Fruit fly (Drosophila melanogaster) whole organism, pupa: Measurements from ENCODE around the gene Rbm13.
A peak's percentile ranks its signal among the peaks of the same experiment; 100 is the strongest.

Experiments used
- CG10348 ChIP-seq: fragments of 200-800 bp; sonication (Bioruptor generic); IDR thresholded peaks from 2 replicates; pipeline ENCODE4 v1.3.6; 2022; ENCODE audit warnings: missing biosample characterization, missing genetic modification characterization
- CG12605 ChIP-seq: fragments of 200-800 bp; sonication (Bioruptor generic); IDR thresholded peaks from 2 replicates; pipeline ENCODE4 v1.3.6; 2022; ENCODE audit warnings: missing biosample characterization, missing genetic modification characterization
- CG13204 ChIP-seq: fragments of 200-800 bp; sonication (Bioruptor generic); optimal IDR thresholded peaks from 2 replicates; lab custom pipeline; 2018; ENCODE audit warnings: missing biosample characterization, mild to moderate bottlenecking, missing genetic modification characterization, moderate library complexity
- CG14655 ChIP-seq: fragments of 200-800 bp; sonication (Bioruptor generic); optimal IDR thresholded peaks from 3 replicates; lab custom pipeline; 2017; ENCODE audit warnings: mild to moderate bottlenecking, missing biosample characterization, missing genetic modification reagents, missing genetic modification characterization
- CG15710 ChIP-seq: fragments of 200-800 bp; sonication (Bioruptor generic); optimal IDR thresholded peaks from 2 replicates; lab custom pipeline; 2018; ENCODE audit warnings: missing biosample characterization, mild to moderate bottlenecking, missing genetic modification characterization, moderate library complexity
- CG17806 ChIP-seq: fragments of 200-800 bp; sonication (Bioruptor generic); optimal IDR thresholded peaks from 2 replicates; lab custom pipeline; 2018; ENCODE audit warnings: missing biosample characterization, mild to moderate bottlenecking, missing genetic modification characterization, moderate library complexity
- CG32121 ChIP-seq: fragments of 200-800 bp; sonication (Bioruptor generic); IDR thresholded peaks from 2 replicates; pipeline ENCODE4 v1.3.6; 2022; ENCODE audit warnings: missing biosample characterization, missing genetic modification characterization
- CG34367 ChIP-seq: fragments of 200-800 bp; sonication (Bioruptor generic); optimal IDR thresholded peaks from 2 replicates; lab custom pipeline; 2018; ENCODE audit warnings: missing biosample characterization, mild to moderate bottlenecking, missing genetic modification characterization
- CG4496 ChIP-seq: fragments of 200-800 bp; sonication (Bioruptor generic); IDR thresholded peaks from 3 replicates; pipeline ENCODE4 v1.3.6; 2022; ENCODE audit warnings: missing biosample characterization, missing genetic modification characterization
- CG8159 ChIP-seq: fragments of 200-800 bp; sonication (Bioruptor generic); optimal IDR thresholded peaks from 3 replicates; lab custom pipeline; 2018; ENCODE audit warnings: missing biosample characterization, mild to moderate bottlenecking, missing genetic modification characterization, moderate library complexity
- CG8301 ChIP-seq: fragments of 200-800 bp; sonication (Bioruptor generic); optimal IDR thresholded peaks from 2 replicates; lab custom pipeline; 2018; ENCODE audit warnings: missing biosample characterization, mild to moderate bottlenecking, missing genetic modification characterization
- CG9948 ChIP-seq: fragments of 200-800 bp; sonication (Bioruptor generic); optimal IDR thresholded peaks from 2 replicates; lab custom pipeline; 2018; ENCODE audit warnings: missing biosample characterization, mild to moderate bottlenecking, missing genetic modification characterization, moderate library complexity
- D1 ChIP-seq: fragments of 200-800 bp; sonication (Bioruptor generic); optimal IDR thresholded peaks from 2 replicates; lab custom pipeline; 2018; ENCODE audit warnings: missing biosample characterization, mild to moderate bottlenecking, missing genetic modification characterization, moderate library complexity
- EcR ChIP-seq: fragments of 200-800 bp; sonication (Bioruptor generic); optimal IDR thresholded peaks from 3 replicates; lab custom pipeline; 2019; ENCODE audit warnings: missing biosample characterization, missing genetic modification characterization, mild to moderate bottlenecking, moderate library complexity, missing genetic modification reagents
- Ets98B ChIP-seq: fragments of 200-800 bp; sonication (Bioruptor generic); IDR thresholded peaks from 2 replicates; pipeline ENCODE4 v1.3.6; 2022; ENCODE audit warnings: missing biosample characterization, missing genetic modification characterization
- Pif1A ChIP-seq: fragments of 200-800 bp; sonication (Bioruptor generic); optimal IDR thresholded peaks from 3 replicates; lab custom pipeline; 2016; ENCODE audit warnings: missing biosample characterization, missing genetic modification characterization
- Pif1B ChIP-seq: fragments of 200-800 bp; sonication (Bioruptor generic); optimal IDR thresholded peaks from 3 replicates; lab custom pipeline; 2016; ENCODE audit warnings: missing biosample characterization, missing genetic modification characterization
- Snoo ChIP-seq: fragments of 200-800 bp; sonication (Bioruptor generic); optimal IDR thresholded peaks from 3 replicates; lab custom pipeline; 2017; ENCODE audit warnings: missing biosample characterization, mild to moderate bottlenecking, missing genetic modification characterization, inconsistent platforms
- fd96Ca ChIP-seq: fragments of 200-800 bp; sonication (Bioruptor generic); IDR thresholded peaks from 3 replicates; pipeline ENCODE4 v1.3.6; 2022; ENCODE audit warnings: missing biosample characterization, missing genetic modification characterization
- gl ChIP-seq: fragments of 200-800 bp; sonication (Bioruptor generic); optimal IDR thresholded peaks from 2 replicates; lab custom pipeline; 2018; ENCODE audit warnings: missing biosample characterization, mild to moderate bottlenecking, missing genetic modification characterization
- rn ChIP-seq: fragments of 200-800 bp; sonication (Bioruptor generic); IDR thresholded peaks from 2 replicates; pipeline ENCODE4 v1.3.6; 2022; ENCODE audit warnings: missing biosample characterization, missing genetic modification characterization

Gene Rbm13

dm6 chrX:8911878-8912277 lies 10.4 kb downstream of the Rbm13 start:
- TF ChIP-seq fd96Ca (GFP tag; lab: Robert Waterston, UW) (no peak), CG32121 (GFP tag; lab: Robert Waterston, UW) (no peak), CG8159 (tag; lab: Kevin White, UChicago) (no peak), CG9948 (tag; lab: Kevin White, UChicago) (no peak), Snoo (tag; lab: Kevin White, UChicago) (no peak), CG12605 (GFP tag; lab: Robert Waterston, UW) (no peak), Pif1A (GFP tag; lab: Kevin White, UChicago) (no peak), CG17806 (no peak), CG14655 (no peak), CG15710 (tag; lab: Kevin White, UChicago) (no peak), CG8301 (no peak), Ets98B (GFP tag; lab: Robert Waterston, UW) (no peak), CG13204 (GFP tag; lab: Kevin White, UChicago) (no peak), rn (GFP tag; lab: Robert Waterston, UW) (no peak), D1 (tag; lab: Kevin White, UChicago) (no peak), EcR (GFP tag; lab: Kevin White, UChicago) (no peak), CG10348 (GFP tag; lab: Robert Waterston, UW) (no peak), CG4496 (GFP tag; lab: Robert Waterston, UW) (no peak)

- no peak for TF ChIP-seq Snoo (tag; lab: Kevin White, UChicago)
- no peak for TF ChIP-seq CG12605 (GFP tag; lab: Robert Waterston, UW)
- TF ChIP-seq CG34367 (tag; lab: Kevin White, UChicago), result no peak
- no peak for TF ChIP-seq CG13204 (GFP tag; lab: Kevin White, UChicago)
- no peak for TF ChIP-seq gl (tag; lab: Kevin White, UChicago)
- no peak for TF ChIP-seq CG17806
- no peak for TF ChIP-seq CG15710 (tag; lab: Kevin White, UChicago)
- TF ChIP-seq CG8159 (tag; lab: Kevin White, UChicago), result no peak
- no peak for TF ChIP-seq CG9948 (tag; lab: Kevin White, UChicago)
- no peak for TF ChIP-seq CG14655
- TF ChIP-seq D1 (tag; lab: Kevin White, UChicago), result no peak
- TF ChIP-seq Pif1B, result no peak
- TF ChIP-seq CG32121 (GFP tag; lab: Robert Waterston, UW), result no peak
- TF ChIP-seq Ets98B (GFP tag; lab: Robert Waterston, UW), result no peak
- no peak for TF ChIP-seq CG10348 (GFP tag; lab: Robert Waterston, UW)
Observed at dm6 chrX:8923587-8923986, 22.1 kb downstream of the Rbm13 start, which contains the start of the genes CG12661 and CG43255. Gene CG12661 (minus strand): TSS chrX:8923687. Gene CG43255 (plus strand): TSS chrX:8923960.

DNA sequence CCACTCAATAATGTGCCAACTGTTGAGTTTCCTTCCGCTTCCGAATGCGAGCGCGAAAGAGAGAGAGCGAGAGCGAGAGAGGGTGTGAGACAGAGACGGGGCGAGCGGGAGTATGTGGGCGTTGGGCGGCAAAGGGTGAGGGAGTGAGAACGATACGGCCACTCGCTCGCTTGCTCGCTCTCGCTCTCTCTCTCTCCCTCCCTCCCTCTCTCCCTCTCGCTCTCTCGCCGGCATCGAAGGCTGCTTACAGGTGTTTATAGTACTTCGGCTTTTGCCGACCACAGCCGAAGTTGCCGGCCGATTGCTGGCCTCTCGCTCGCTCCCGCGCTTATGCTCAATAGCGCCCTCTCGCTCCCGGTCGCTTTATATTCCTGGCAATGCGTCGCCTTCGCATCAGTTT lies 23.3 kb downstream of the Rbm13 start:
- peak; percentile 37; the same call in 1 of the 2 replicates for TF ChIP-seq CG32121 (GFP tag; lab: Robert Waterston, UW)
- no peak for TF ChIP-seq CG8301
- TF ChIP-seq D1 (tag; lab: Kevin White, UChicago), result no peak
- TF ChIP-seq CG12605 (GFP tag; lab: Robert Waterston, UW), result peak; percentile 82
- TF ChIP-seq CG4496 (GFP tag; lab: Robert Waterston, UW), result 0 out of 3 replicates have a peak, but pooled peaks have one; percentile 19
- no peak for TF ChIP-seq Pif1B
- TF ChIP-seq CG13204 (GFP tag; lab: Kevin White, UChicago), result peak; percentile 69
- TF ChIP-seq, all 21 proteins: peak for 4
